Worm (Caenorhabditis elegans) whole organism, L4 larva: ENCODE measurements around the gene fbxb-31.
A peak's percentile ranks its signal among the peaks of the same experiment; 100 is the strongest.

Experiments
- F10B5.3 ChIP-seq: sonication (generic microtip); optimal IDR thresholded peaks from 2 replicates; lab custom pipeline; 2016; ENCODE audit warnings: mild to moderate bottlenecking, missing genetic modification characterization, missing compliant biosample characterization
- F44E2.7 ChIP-seq: fragments of 200-800 bp; sonication (Bioruptor generic); IDR thresholded peaks from 2 replicates; pipeline ENCODE4 v2.1.2; 2022; ENCODE audit warnings: missing genetic modification characterization, missing compliant biosample characterization
- F49E8.2 ChIP-seq: sonication (generic microtip); optimal IDR thresholded peaks from 2 replicates; lab custom pipeline; 2016; ENCODE audit warnings: missing compliant biosample characterization, mild to moderate bottlenecking, missing genetic modification characterization, borderline replicate concordance
- T26A8.4 ChIP-seq: fragments of 200-800 bp; sonication (Bioruptor generic); IDR thresholded peaks from 2 replicates; pipeline ENCODE4 v1.3.6; 2022; ENCODE audit warnings: missing genetic modification characterization, missing compliant biosample characterization
- Y48G9A.11 ChIP-seq: fragments of 200-800 bp; sonication (Bioruptor generic); IDR thresholded peaks from 2 replicates; pipeline ENCODE4 v1.3.6; 2022; ENCODE audit warnings: missing genetic modification reagents, missing genetic modification characterization, missing compliant biosample characterization
- Y5F2A.4 ChIP-seq: fragments of 200-800 bp; sonication (Bioruptor generic); optimal IDR thresholded peaks from 2 replicates; lab custom pipeline; 2018; ENCODE audit warnings: mild to moderate bottlenecking, missing genetic modification characterization, missing compliant biosample characterization
- aha-1 ChIP-seq: fragments of 150-350 bp; peaks from one replicate; lab custom pipeline; 2014; ENCODE audit warnings: missing biosample characterization, missing genetic modification characterization
- aly-2 ChIP-seq: sonication (generic microtip); optimal IDR thresholded peaks from 2 replicates; lab custom pipeline; 2018; ENCODE audit warnings: missing biosample characterization, missing genetic modification characterization
- ceh-28 ChIP-seq: fragments of 150-350 bp; optimal IDR thresholded peaks from 2 replicates; lab custom pipeline; 2014; ENCODE audit warnings: missing biosample characterization, missing genetic modification reagents, missing genetic modification characterization
- ceh-82 ChIP-seq: sonication (generic microtip); optimal IDR thresholded peaks from 2 replicates; lab custom pipeline; 2017; ENCODE audit warnings: missing biosample characterization, missing genetic modification characterization
- daf-12 ChIP-seq: fragments of 150-350 bp; optimal IDR thresholded peaks from 2 replicates; lab custom pipeline; 2014; ENCODE audit warnings: missing biosample characterization, missing genetic modification reagents, missing genetic modification characterization
- daf-19 ChIP-seq: fragments of 200-800 bp; sonication (Bioruptor generic); conservative IDR thresholded peaks from 2 replicates; pipeline ENCODE4 v1.3.6; 2022; ENCODE audit warnings: missing genetic modification characterization, missing compliant biosample characterization
- daf-8 ChIP-seq: fragments of 200-800 bp; sonication (Bioruptor generic); IDR thresholded peaks from 2 replicates; pipeline ENCODE4 v1.3.6; 2022; ENCODE audit warnings: missing genetic modification characterization, missing compliant biosample characterization
- dmd-6 ChIP-seq: fragments of 200-800 bp; sonication (Bioruptor generic); IDR thresholded peaks from 2 replicates; pipeline ENCODE4 v1.3.6; 2022; ENCODE audit warnings: missing genetic modification reagents, missing genetic modification characterization, missing compliant biosample characterization
- dmd-9 ChIP-seq: fragments of 200-800 bp; sonication (Bioruptor generic); IDR thresholded peaks from 2 replicates; pipeline ENCODE4 v1.3.6; 2022; ENCODE audit warnings: missing genetic modification reagents, missing genetic modification characterization, missing compliant biosample characterization
- egl-27 ChIP-seq: sonication (generic microtip); optimal IDR thresholded peaks from 3 replicates; lab custom pipeline; 2017; ENCODE audit warnings: missing biosample characterization, missing genetic modification reagents, missing genetic modification characterization
- hif-1 ChIP-seq, 2 experiments: sonication (generic microtip); optimal IDR thresholded peaks; 2 replicates each; lab custom pipeline; 2016 to 2017; ENCODE audit warnings: missing compliant biosample characterization in 2 of 2, missing genetic modification characterization in 2 of 2, missing genetic modification reagents in 2 of 2, missing genotype in 2 of 2, mild to moderate bottlenecking in 1 of 2
- hlh-11 ChIP-seq: fragments of 200-800 bp; sonication (Bioruptor generic); optimal IDR thresholded peaks from 2 replicates; lab custom pipeline; 2018; ENCODE audit warnings: mild to moderate bottlenecking, missing genetic modification characterization, missing compliant biosample characterization
- hlh-30 ChIP-seq: sonication (generic microtip); optimal IDR thresholded peaks from 2 replicates; lab custom pipeline; 2017; ENCODE audit warnings: antibody characterized with exemption, mild to moderate bottlenecking, missing genetic modification characterization, missing compliant biosample characterization; ENCODE audit not compliant: insufficient read depth
- jun-1 ChIP-seq: fragments of 150-350 bp; optimal IDR thresholded peaks from 2 replicates; lab custom pipeline; 2014; ENCODE audit warnings: missing biosample characterization, missing genetic modification reagents, missing genetic modification characterization
- lim-7 ChIP-seq: fragments of 200-800 bp; sonication (Bioruptor generic); IDR thresholded peaks from 2 replicates; pipeline ENCODE4 v1.3.6; 2022; ENCODE audit warnings: missing genetic modification characterization, missing compliant biosample characterization
- lin-39 ChIP-seq: fragments of 150-350 bp; optimal IDR thresholded peaks from 2 replicates; lab custom pipeline; 2014; ENCODE audit warnings: missing biosample characterization, missing genetic modification reagents, missing genetic modification characterization
- madf-9 ChIP-seq: fragments of 200-800 bp; sonication (Bioruptor generic); conservative IDR thresholded peaks from 2 replicates; pipeline ENCODE4 v1.3.6; 2022; ENCODE audit warnings: missing genetic modification reagents, missing genetic modification characterization, missing compliant biosample characterization
- mdt-29 ChIP-seq: fragments of 200-800 bp; sonication (Bioruptor generic); IDR thresholded peaks from 2 replicates; pipeline ENCODE4 v1.3.6; 2022; ENCODE audit warnings: missing genetic modification reagents, missing genetic modification characterization, missing compliant biosample characterization
- mes-2 ChIP-seq: sonication (generic microtip); optimal IDR thresholded peaks from 2 replicates; lab custom pipeline; 2016; ENCODE audit warnings: missing genotype, mild to moderate bottlenecking, missing genetic modification characterization, missing compliant biosample characterization; ENCODE audit not compliant: poor library complexity, severe bottlenecking
- mxl-2 ChIP-seq: fragments of 200-800 bp; sonication (Bioruptor generic); conservative IDR thresholded peaks from 2 replicates; pipeline ENCODE4 v1.3.6; 2022; ENCODE audit warnings: missing genetic modification reagents, missing genetic modification characterization, missing compliant biosample characterization
- mxl-3 ChIP-seq: fragments of 200-800 bp; sonication (Bioruptor generic); optimal IDR thresholded peaks from 2 replicates; lab custom pipeline; 2018; ENCODE audit warnings: mild to moderate bottlenecking, missing genetic modification characterization, missing compliant biosample characterization
- nhr-111 ChIP-seq: fragments of 200-800 bp; sonication (Bioruptor generic); optimal IDR thresholded peaks from 2 replicates; lab custom pipeline; 2018; ENCODE audit warnings: mild to moderate bottlenecking, missing genetic modification characterization, missing compliant biosample characterization
- nhr-28 ChIP-seq: fragments of 150-350 bp; optimal IDR thresholded peaks from 2 replicates; lab custom pipeline; 2014; ENCODE audit warnings: missing biosample characterization, missing genetic modification characterization
- nhr-41 ChIP-seq: fragments of 200-800 bp; sonication (Bioruptor generic); IDR thresholded peaks from 2 replicates; pipeline ENCODE4 v1.3.6; 2022; ENCODE audit warnings: missing genetic modification reagents, missing genetic modification characterization, missing compliant biosample characterization
- nhr-48 ChIP-seq: sonication (generic microtip); optimal IDR thresholded peaks from 2 replicates; lab custom pipeline; 2016; ENCODE audit warnings: mild to moderate bottlenecking, missing genetic modification characterization, missing compliant biosample characterization
- nhr-6 ChIP-seq: fragments of 150-350 bp; optimal IDR thresholded peaks from 2 replicates; lab custom pipeline; 2014; ENCODE audit warnings: missing biosample characterization, missing genetic modification characterization
- nhr-76 ChIP-seq: fragments of 150-350 bp; optimal IDR thresholded peaks from 2 replicates; lab custom pipeline; 2014; ENCODE audit warnings: missing biosample characterization, missing genetic modification characterization
- pha-4 ChIP-seq, 2 experiments: fragments of 150-350 bp in 1 of 2; fragments of 200-800 bp in 1 of 2; sonication (Bioruptor generic) in 1 of 2; IDR thresholded peaks in 1 of 2; optimal IDR thresholded peaks in 1 of 2; 2 replicates each; pipeline versions ENCODE4 v1.3.6 to Lab custom; 2014 to 2022; ENCODE audit warnings: missing genetic modification characterization in 2 of 2, missing genetic modification reagents in 2 of 2, missing biosample characterization in 1 of 2, missing compliant biosample characterization in 1 of 2
- php-3 ChIP-seq: fragments of 200-800 bp; sonication (Bioruptor generic); IDR thresholded peaks from 2 replicates; pipeline ENCODE4 v1.3.6; 2022; ENCODE audit warnings: missing genetic modification reagents, missing genetic modification characterization, missing compliant biosample characterization
- pqm-1 ChIP-seq: sonication (generic microtip); optimal IDR thresholded peaks from 2 replicates; lab custom pipeline; 2017; ENCODE audit warnings: missing biosample characterization, missing genetic modification characterization
- sdz-12 ChIP-seq: fragments of 200-800 bp; sonication (Bioruptor generic); optimal IDR thresholded peaks from 2 replicates; lab custom pipeline; 2018; ENCODE audit warnings: mild to moderate bottlenecking, missing genetic modification characterization, missing compliant biosample characterization
- set-16 ChIP-seq: fragments of 200-800 bp; sonication (Bioruptor generic); IDR thresholded peaks from 2 replicates; pipeline ENCODE4 v1.3.6; 2022; ENCODE audit warnings: missing genetic modification reagents, missing genetic modification characterization, missing compliant biosample characterization
- snpc-1.2 ChIP-seq: fragments of 200-800 bp; sonication (Bioruptor generic); IDR thresholded peaks from 2 replicates; pipeline ENCODE4 v1.3.6; 2022; ENCODE audit warnings: missing genetic modification reagents, missing genetic modification characterization, missing compliant biosample characterization
- snpc-4 ChIP-seq: fragments of 150-350 bp; optimal IDR thresholded peaks from 2 replicates; lab custom pipeline; 2014; ENCODE audit warnings: missing biosample characterization, missing genetic modification characterization
- spr-3 ChIP-seq: fragments of 200-800 bp; sonication (Bioruptor generic); optimal IDR thresholded peaks from 2 replicates; lab custom pipeline; 2018; ENCODE audit warnings: mild to moderate bottlenecking, missing genetic modification characterization, missing compliant biosample characterization
- unc-62 ChIP-seq, 3 experiments: fragments of 150-350 bp in 1 of 3; sonication (generic microtip); optimal IDR thresholded peaks in 2 of 3; peaks in 1 of 3; 1 replicate in 1 of 3; 2 replicates in 2 of 3; lab custom pipeline; 2014 to 2017; ENCODE audit warnings: missing biosample characterization in 3 of 3, missing genetic modification characterization in 3 of 3, missing genetic modification reagents in 3 of 3, missing genotype in 1 of 3
- zag-1 ChIP-seq: fragments of 150-350 bp; optimal IDR thresholded peaks from 2 replicates; lab custom pipeline; 2014; ENCODE audit warnings: missing biosample characterization, missing genetic modification characterization

fbxb-31 gene

ce11 chrII:3663796-3664195 lies 24.7 kb upstream of the fbxb-31 start, which contains the start of gene F19B10.6:
F19B10.6 (minus strand) TSS chrII:3663896.
- TF ChIP-seq F10B5.3 = no peak
- no peak for TF ChIP-seq aha-1 (tag; lab: Kevin White, UChicago)
- no peak for TF ChIP-seq ceh-82 (tag; lab: Kevin White, UChicago)
- no peak for TF ChIP-seq daf-8 (GFP tag; lab: Robert Waterston, UW)
- TF ChIP-seq unc-62 (GFP tag; optimal IDR thresholded peaks at IDR 0.05 in 1 of 2; lab: Kevin White, UChicago) = no peak
- TF ChIP-seq unc-62 (tag; optimal IDR thresholded peaks at IDR 0.05; lab: Kevin White, UChicago) = no peak
- no peak for TF ChIP-seq aly-2 (tag; lab: Kevin White, UChicago)
- no peak for TF ChIP-seq nhr-41 (GFP tag; lab: Robert Waterston, UW)
- no peak for TF ChIP-seq T26A8.4 (GFP tag; lab: Robert Waterston, UW)
- TF ChIP-seq php-3 (GFP tag; lab: Robert Waterston, UW) = no peak
- TF ChIP-seq pha-4 (GFP tag; IDR thresholded peaks at IDR 0.05; lab: Robert Waterston, UW) = no peak
- TF ChIP-seq pha-4 (tag; optimal IDR thresholded peaks at IDR 0.05; lab: Kevin White, UChicago) = no peak
- TF ChIP-seq mdt-29 = no peak
- no peak for TF ChIP-seq F44E2.7 (GFP tag; lab: Robert Waterston, UW)
- no peak for TF ChIP-seq dmd-9 (GFP tag; lab: Robert Waterston, UW)

ce11 chrII:3661932-3662331 lies 22.8 kb upstream of the fbxb-31 start, which contains the start of gene F19B10.13:
F19B10.13 (plus strand) TSS chrII:3662274.
- TF ChIP-seq set-16 (GFP tag; lab: Robert Waterston, UW) (no peak), dmd-6 (GFP tag; lab: Robert Waterston, UW) (peak; percentile 58), lin-39 (tag; lab: Kevin White, UChicago) (no peak), hlh-30 (tag; lab: Kevin White, UChicago) (peak; percentile 38), zag-1 (tag; lab: Kevin White, UChicago) (no peak), mxl-3 (GFP tag; lab: Kevin White, UChicago) (peak; percentile 16), spr-3 (GFP tag; lab: Kevin White, UChicago) (no peak), hif-1 (tag; optimal IDR thresholded peaks at IDR 0.05; lab: Kevin White, UChicago) (peak in 1 of 2 experiments; percentile 19), Y5F2A.4 (GFP tag; lab: Kevin White, UChicago) (no peak), nhr-111 (GFP tag; lab: Kevin White, UChicago) (no peak), daf-19 (GFP tag; lab: Robert Waterston, UW) (no peak), pqm-1 (peak; percentile 26), T26A8.4 (GFP tag; lab: Robert Waterston, UW) (no peak), nhr-28 (tag; lab: Kevin White, UChicago) (peak; percentile 36), hlh-11 (tag; lab: Kevin White, UChicago) (peak; percentile 51), nhr-6 (tag; lab: Kevin White, UChicago) (peak; percentile 14), snpc-4 (tag; lab: Kevin White, UChicago) (no peak), mes-2 (tag; lab: Kevin White, UChicago) (peak; percentile 39), daf-8 (GFP tag; lab: Robert Waterston, UW) (no peak), madf-9 (no peak), daf-12 (tag; lab: Kevin White, UChicago) (no peak)

DNA sequence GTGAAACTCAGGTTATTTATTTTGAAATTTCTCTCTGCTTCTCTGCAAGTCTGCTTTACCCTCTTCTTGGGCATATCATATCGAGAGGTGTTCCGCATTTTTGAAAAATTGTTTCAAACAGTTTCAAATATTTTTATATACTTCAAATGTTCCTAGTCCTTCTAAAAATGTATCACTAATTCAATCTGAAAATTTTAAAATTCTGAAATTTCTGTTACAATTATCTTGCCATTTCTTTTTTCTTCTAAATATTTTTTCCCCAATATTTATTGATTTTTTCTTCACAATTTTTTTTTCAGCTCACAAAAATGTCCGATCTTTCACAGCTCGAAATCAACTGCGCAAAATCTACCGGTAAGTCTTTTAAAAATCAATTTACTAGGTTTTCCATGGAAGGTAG lies 20.6 kb upstream of the fbxb-31 start, which contains the start of gene F19B10.4:
F19B10.4 (plus strand) TSS at position 301 of the 400 bp plus-strand sequence.
- TF ChIP-seq unc-62 (GFP tag; optimal IDR thresholded peaks at IDR 0.05 in 1 of 2; lab: Kevin White, UChicago) (no peak), unc-62 (tag; optimal IDR thresholded peaks at IDR 0.05; lab: Kevin White, UChicago) (no peak), sdz-12 (GFP tag; lab: Kevin White, UChicago) (no peak), jun-1 (tag; lab: Kevin White, UChicago) (no peak), lim-7 (GFP tag; lab: Robert Waterston, UW) (no peak), ceh-28 (tag; lab: Kevin White, UChicago) (no peak), snpc-1.2 (GFP tag; lab: Robert Waterston, UW) (no peak), mxl-2 (GFP tag; lab: Robert Waterston, UW) (no peak), nhr-76 (no peak), nhr-48 (tag; lab: Kevin White, UChicago) (no peak), Y48G9A.11 (GFP tag; lab: Robert Waterston, UW) (no peak), nhr-111 (GFP tag; lab: Kevin White, UChicago) (no peak), aha-1 (tag; lab: Kevin White, UChicago) (no peak), F49E8.2 (no peak), egl-27 (no peak)
- TF ChIP-seq, all 104 proteins: peak for 0
